Worm (Caenorhabditis elegans) whole organism, L1 larva: ENCODE measurements around the gene K08D8.4.

Experiments used
- C04F5.9 ChIP-seq: sonication (generic microtip); optimal IDR thresholded peaks from 2 replicates; lab custom pipeline; 2016; ENCODE audit warnings: missing genetic modification characterization, missing compliant biosample characterization
- C34B4.2 ChIP-seq: sonication (generic microtip); optimal IDR thresholded peaks from 2 replicates; lab custom pipeline; 2017; ENCODE audit warnings: mild to moderate bottlenecking, missing genetic modification characterization, missing compliant biosample characterization
- Y116A8C.19 ChIP-seq: sonication (generic microtip); optimal IDR thresholded peaks from 2 replicates; lab custom pipeline; 2016; ENCODE audit warnings: missing compliant biosample characterization, missing genetic modification characterization, borderline replicate concordance
- ama-1 ChIP-seq: fragments of 150-350 bp; optimal IDR thresholded peaks from 2 replicates; lab custom pipeline; 2014
- ceh-90 ChIP-seq: sonication (generic microtip); optimal IDR thresholded peaks from 2 replicates; lab custom pipeline; 2016; ENCODE audit warnings: missing genetic modification characterization, missing compliant biosample characterization
- ces-1 ChIP-seq: fragments of 150-350 bp; optimal IDR thresholded peaks from 2 replicates; lab custom pipeline; 2014; ENCODE audit warnings: missing biosample characterization, missing genetic modification reagents, missing genetic modification characterization
- dsc-1 ChIP-seq: sonication (generic microtip); optimal IDR thresholded peaks from 2 replicates; lab custom pipeline; 2016; ENCODE audit warnings: mild to moderate bottlenecking, missing genetic modification characterization, missing compliant biosample characterization
- efl-1 ChIP-seq, 4 experiments: fragments of 150-350 bp; optimal IDR thresholded peaks in 3 of 4; peaks in 1 of 4; 1 replicate in 1 of 4; 2 replicates in 3 of 4; lab custom pipeline; 2014; ENCODE audit warnings: missing biosample characterization in 2 of 4, missing genetic modification characterization in 2 of 4, missing genetic modification reagents in 2 of 4
- efl-3 ChIP-seq: fragments of 200-800 bp; sonication (Bioruptor generic); optimal IDR thresholded peaks from 2 replicates; lab custom pipeline; 2018; ENCODE audit warnings: mild to moderate bottlenecking, missing genetic modification characterization, missing compliant biosample characterization
- egl-27 ChIP-seq, 2 experiments: fragments of 150-350 bp in 1 of 2; sonication (generic microtip); optimal IDR thresholded peaks; 3 replicates each; lab custom pipeline; 2017 to 2018; ENCODE audit warnings: missing biosample characterization in 2 of 2, missing genetic modification characterization in 2 of 2, missing genetic modification reagents in 2 of 2
- elt-2 ChIP-seq: sonication (generic microtip); optimal IDR thresholded peaks from 2 replicates; lab custom pipeline; 2016; ENCODE audit warnings: missing genetic modification characterization, mild to moderate bottlenecking, inconsistent platforms, missing compliant biosample characterization, missing genetic modification reagents
- ets-5 ChIP-seq: fragments of 200-800 bp; sonication (Bioruptor generic); IDR thresholded peaks from 2 replicates; pipeline ENCODE4 v1.3.6; 2022; ENCODE audit warnings: missing genetic modification characterization, missing compliant biosample characterization
- grh-1 ChIP-seq: fragments of 200-800 bp; sonication (Bioruptor generic); IDR thresholded peaks from 2 replicates; pipeline ENCODE4 v1.3.6; 2022; ENCODE audit warnings: missing genetic modification reagents, missing genetic modification characterization, missing compliant biosample characterization
- hpl-2 ChIP-seq: fragments of 150-350 bp; optimal IDR thresholded peaks from 2 replicates; lab custom pipeline; 2014; ENCODE audit warnings: missing biosample characterization, missing genetic modification reagents, missing genetic modification characterization
- irx-1 ChIP-seq: sonication (generic microtip); optimal IDR thresholded peaks from 2 replicates; lab custom pipeline; 2016; ENCODE audit warnings: missing genetic modification characterization, missing compliant biosample characterization
- lin-13 ChIP-seq: fragments of 150-350 bp; optimal IDR thresholded peaks from 2 replicates; lab custom pipeline; 2014; ENCODE audit warnings: missing biosample characterization, missing genetic modification reagents, missing genetic modification characterization
- lin-14 ChIP-seq: fragments of 200-800 bp; sonication (Bioruptor generic); optimal IDR thresholded peaks from 2 replicates; lab custom pipeline; 2018; ENCODE audit warnings: mild to moderate bottlenecking, missing genetic modification characterization, moderate library complexity, missing compliant biosample characterization
- lin-35 ChIP-seq, 2 experiments: fragments of 150-350 bp; optimal IDR thresholded peaks; 2 replicates each; lab custom pipeline; 2014; ENCODE audit warnings: missing biosample characterization in 2 of 2, missing genetic modification characterization in 2 of 2, missing genetic modification reagents in 2 of 2
- lin-39 ChIP-seq: fragments of 150-350 bp; optimal IDR thresholded peaks from 2 replicates; lab custom pipeline; 2014; ENCODE audit warnings: missing biosample characterization, missing genetic modification reagents, missing genetic modification characterization
- mab-9 ChIP-seq: fragments of 200-800 bp; sonication (Bioruptor generic); IDR thresholded peaks from 2 replicates; pipeline ENCODE4 v1.3.6; 2022; ENCODE audit warnings: missing genetic modification reagents, missing genetic modification characterization, missing compliant biosample characterization
- mdl-1 ChIP-seq, 2 experiments: fragments of 150-350 bp; optimal IDR thresholded peaks; 2 replicates each; lab custom pipeline; 2014 to 2017; ENCODE audit warnings: missing biosample characterization in 2 of 2, missing genetic modification characterization in 2 of 2, inconsistent platforms in 1 of 2
- nhr-11 ChIP-seq: fragments of 150-350 bp; optimal IDR thresholded peaks from 2 replicates; lab custom pipeline; 2014; ENCODE audit warnings: missing biosample characterization, missing genetic modification characterization
- nhr-20 ChIP-seq: sonication (generic microtip); optimal IDR thresholded peaks from 2 replicates; lab custom pipeline; 2016; ENCODE audit warnings: mild to moderate bottlenecking, missing genetic modification characterization, missing compliant biosample characterization
- nhr-28 ChIP-seq: fragments of 150-350 bp; optimal IDR thresholded peaks from 2 replicates; lab custom pipeline; 2014; ENCODE audit warnings: missing biosample characterization, missing genetic modification characterization
- nhr-71 ChIP-seq: sonication (generic microtip); optimal IDR thresholded peaks from 2 replicates; lab custom pipeline; 2016; ENCODE audit warnings: mild to moderate bottlenecking, missing genetic modification characterization, moderate library complexity, missing compliant biosample characterization
- nhr-76 ChIP-seq: sonication (generic microtip); optimal IDR thresholded peaks from 2 replicates; lab custom pipeline; 2017; ENCODE audit warnings: missing biosample characterization, missing genetic modification characterization
- nhr-90 ChIP-seq: sonication (generic microtip); optimal IDR thresholded peaks from 2 replicates; lab custom pipeline; 2016; ENCODE audit warnings: mild to moderate bottlenecking, missing genetic modification characterization, missing compliant biosample characterization; ENCODE audit not compliant: poor library complexity
- pax-3 ChIP-seq: fragments of 200-800 bp; sonication (Bioruptor generic); optimal IDR thresholded peaks from 2 replicates; lab custom pipeline; 2018; ENCODE audit warnings: mild to moderate bottlenecking, missing genetic modification characterization, moderate library complexity, missing compliant biosample characterization
- pqm-1 ChIP-seq: sonication (generic microtip); optimal IDR thresholded peaks from 3 replicates; lab custom pipeline; 2017; ENCODE audit warnings: missing biosample characterization, missing genetic modification characterization
- sox-4 ChIP-seq: sonication (generic microtip); optimal IDR thresholded peaks from 2 replicates; lab custom pipeline; 2016; ENCODE audit warnings: missing genetic modification characterization, missing compliant biosample characterization
- sptf-1 ChIP-seq: fragments of 150-350 bp; optimal IDR thresholded peaks from 2 replicates; lab custom pipeline; 2014; ENCODE audit warnings: missing biosample characterization, missing genetic modification characterization
- swsn-7 ChIP-seq: sonication (generic microtip); optimal IDR thresholded peaks from 2 replicates; lab custom pipeline; 2016; ENCODE audit warnings: missing genetic modification characterization, missing compliant biosample characterization
- tbx-2 ChIP-seq: sonication (generic microtip); optimal IDR thresholded peaks from 2 replicates; lab custom pipeline; 2016; ENCODE audit warnings: missing genetic modification characterization, missing compliant biosample characterization
- tlp-1 ChIP-seq: fragments of 150-350 bp; optimal IDR thresholded peaks from 2 replicates; lab custom pipeline; 2014; ENCODE audit warnings: missing biosample characterization, missing genetic modification characterization
- unc-130 ChIP-seq: fragments of 150-350 bp; optimal IDR thresholded peaks from 2 replicates; lab custom pipeline; 2017; ENCODE audit warnings: missing biosample characterization, missing genetic modification characterization, inconsistent platforms
- unc-62 ChIP-seq: fragments of 150-350 bp; optimal IDR thresholded peaks from 2 replicates; lab custom pipeline; 2014; ENCODE audit warnings: missing biosample characterization, missing genetic modification reagents, missing genetic modification characterization
- ztf-11 ChIP-seq, 2 experiments: sonication (generic microtip); optimal IDR thresholded peaks; 2 replicates each; lab custom pipeline; 2016 to 2017; ENCODE audit warnings: missing genetic modification characterization in 2 of 2, missing biosample characterization in 1 of 2, missing compliant biosample characterization in 1 of 2
- ztf-4 ChIP-seq: fragments of 150-350 bp; optimal IDR thresholded peaks from 2 replicates; lab custom pipeline; 2014; ENCODE audit warnings: missing biosample characterization, missing genetic modification characterization

Gene K08D8.4

DNA sequence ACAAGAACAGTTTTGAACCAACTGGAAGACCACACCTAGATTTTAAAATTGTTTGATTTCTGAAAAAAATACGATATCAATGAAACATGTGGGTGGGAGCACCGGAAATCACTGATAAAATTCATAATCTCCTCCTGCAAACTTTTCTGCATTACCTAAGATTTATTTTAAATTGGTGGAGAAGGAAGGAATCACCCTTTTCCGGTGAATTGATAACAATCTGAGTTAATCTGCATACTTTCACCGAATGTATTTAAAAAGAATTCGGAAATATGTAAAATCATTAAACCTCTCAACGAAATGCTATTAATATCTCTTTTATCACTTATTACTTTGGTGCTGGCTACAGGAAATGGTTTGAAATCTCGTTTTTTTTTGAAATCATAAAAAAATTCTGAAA lies 32.8 kb upstream of the K08D8.4 start, which contains the start of gene dct-19:
dct-19 (plus strand) TSS at position 301 of the 400 bp plus-strand sequence.
- no peak for TF ChIP-seq nhr-11 (tag; lab: Kevin White, UChicago)
- no peak for TF ChIP-seq lin-13 (GFP tag; lab: Kevin White, UChicago)
- no peak for TF ChIP-seq unc-62 (GFP tag; lab: Kevin White, UChicago)
- no peak for TF ChIP-seq nhr-76 (tag; lab: Kevin White, UChicago)

DNA sequence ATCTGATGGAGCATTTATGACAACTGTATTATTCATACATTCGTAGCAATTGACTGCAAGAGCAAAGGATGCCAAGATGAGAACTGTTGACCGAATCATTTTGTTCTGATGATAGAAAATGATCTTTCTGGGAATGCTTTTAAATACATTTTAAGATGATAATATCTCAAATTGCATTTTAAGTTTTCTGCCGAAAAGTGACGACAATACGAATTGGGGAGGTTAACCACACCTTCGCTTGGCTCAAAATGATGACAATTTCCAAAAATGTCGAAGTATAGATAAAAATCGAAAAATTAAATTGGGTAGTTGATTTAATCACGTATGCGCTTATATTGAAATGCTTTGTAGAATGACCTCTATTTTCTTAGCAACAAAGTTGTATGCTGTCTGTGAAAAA lies 31.5 kb upstream of the K08D8.4 start, which contains the start of gene dod-24:
dod-24 (minus strand) TSS at position 101 of the 400 bp plus-strand sequence.
- TF ChIP-seq ama-1 (lab: Kevin White, UChicago): no peak
- no peak for TF ChIP-seq ets-5 (GFP tag; lab: Robert Waterston, UW)
- no peak for TF ChIP-seq egl-27 (tag; optimal IDR thresholded peaks at IDR 0.05; lab: Kevin White, UChicago)
- no peak for TF ChIP-seq unc-130 (tag; lab: Kevin White, UChicago)
- no peak for TF ChIP-seq C34B4.2 (tag; lab: Kevin White, UChicago)
- TF ChIP-seq, all 84 proteins: peak for 0

DNA sequence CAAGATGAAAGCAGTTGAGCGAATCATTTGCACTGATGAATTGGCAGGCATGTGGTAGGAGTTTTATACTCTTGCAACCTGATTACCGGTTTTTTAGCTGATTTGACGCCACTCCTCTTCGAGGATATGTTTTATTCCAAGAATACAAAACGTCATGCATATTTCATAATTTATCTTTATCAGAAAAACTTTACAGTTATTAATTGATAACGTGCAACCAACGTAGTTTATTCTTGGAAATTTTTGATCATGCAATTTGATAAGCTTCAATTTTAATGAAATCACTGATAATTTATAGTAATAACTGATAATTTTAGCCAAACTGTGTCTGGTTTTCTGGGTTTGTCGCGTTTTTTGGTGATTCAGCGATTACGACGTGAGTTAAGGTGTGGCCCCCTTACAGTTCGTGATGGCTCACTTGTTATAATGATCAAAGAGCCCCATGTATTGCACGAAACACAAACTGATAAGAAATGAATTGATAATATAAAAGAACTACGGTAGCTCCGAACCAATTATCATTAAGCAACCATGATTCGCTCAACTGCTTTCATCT lies 26.5 kb upstream of the K08D8.4 start, which contains the start of the genes cld-1 and dod-21:
cld-1 (minus strand) TSS at position 51 of the 556 bp plus-strand sequence.
dod-21 (plus strand) TSS at position 518 of the 556 bp plus-strand sequence.
- TF ChIP-seq mab-9 (GFP tag; lab: Robert Waterston, UW) (no peak), pqm-1 (tag; lab: Kevin White, UChicago) (peak; percentile 5), sptf-1 (tag; lab: Kevin White, UChicago) (no peak), tlp-1 (tag; lab: Kevin White, UChicago) (peak; percentile 66), nhr-71 (tag; lab: Kevin White, UChicago) (peak; percentile 40), nhr-20 (peak; percentile 14), nhr-90 (tag; lab: Kevin White, UChicago) (peak; percentile 28), elt-2 (tag; lab: Kevin White, UChicago) (peak; percentile 100)

DNA sequence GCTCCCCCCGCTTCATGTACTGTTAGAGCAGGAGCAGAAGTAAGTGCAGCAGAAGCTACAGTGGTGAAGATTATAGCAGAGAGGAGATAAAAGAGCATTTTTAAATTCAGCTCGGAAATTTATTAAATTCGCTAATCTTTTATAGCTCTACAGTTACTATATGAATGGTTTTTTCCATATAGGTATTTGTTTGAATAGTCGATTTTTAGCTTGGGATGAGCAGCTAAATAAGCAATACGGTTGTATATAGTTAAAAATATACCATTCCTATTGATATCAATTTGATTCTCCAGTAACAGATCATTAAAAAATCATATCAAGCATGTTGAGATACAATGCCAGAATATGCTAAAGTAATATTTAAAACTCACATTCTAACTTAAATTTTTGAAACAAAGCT lies 16.8 kb upstream of the K08D8.4 start, which contains the start of gene srlf-5:
srlf-5 (minus strand) TSS at position 101 of the 400 bp plus-strand sequence.
- TF ChIP-seq lin-14 (GFP tag; lab: Kevin White, UChicago): no peak
- no peak for TF ChIP-seq dsc-1 (tag; lab: Kevin White, UChicago)
- no peak for TF ChIP-seq unc-62 (GFP tag; lab: Kevin White, UChicago)
- no peak for TF ChIP-seq grh-1 (GFP tag; lab: Robert Waterston, UW)
- TF ChIP-seq swsn-7: no peak
- no peak for TF ChIP-seq ceh-90 (tag; lab: Kevin White, UChicago)
- TF ChIP-seq efl-1 (optimal IDR thresholded peaks at IDR 0.05; lab: Kevin White, UChicago): no peak
- TF ChIP-seq efl-1 (GFP tag; optimal IDR thresholded peaks at IDR 0.05 in 1 of 2; lab: Kevin White, UChicago): no peak
- no peak for TF ChIP-seq pax-3
- TF ChIP-seq elt-2 (tag; lab: Kevin White, UChicago): no peak
- no peak for TF ChIP-seq lin-13 (GFP tag; lab: Kevin White, UChicago)

DNA sequence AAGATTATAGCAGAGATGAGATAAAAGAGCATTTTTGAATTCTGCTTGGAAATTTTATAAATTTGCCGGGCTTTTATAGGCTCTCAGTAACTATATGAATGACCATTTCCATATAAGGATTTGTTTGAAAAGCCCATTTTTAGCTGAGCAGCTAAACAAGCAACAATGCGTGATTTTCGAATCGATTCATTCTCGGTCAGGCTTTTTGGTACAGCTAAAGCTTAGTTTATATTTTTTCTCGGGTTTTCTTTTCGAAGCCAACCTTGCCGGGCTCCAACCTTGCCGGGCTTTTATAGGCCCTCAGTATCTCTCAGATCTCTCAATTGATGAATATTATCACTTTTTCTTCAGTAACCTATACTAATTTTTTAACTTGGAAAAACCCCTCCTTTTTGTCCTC lies 14.5 kb upstream of the K08D8.4 start, which contains the start of gene srlf-4:
srlf-4 (minus strand) TSS at position 101 of the 400 bp plus-strand sequence.
- TF ChIP-seq lin-39 (no peak), Y116A8C.19 (tag; lab: Kevin White, UChicago) (no peak), C04F5.9 (tag; lab: Kevin White, UChicago) (no peak), ztf-11 (tag; optimal IDR thresholded peaks at IDR 0.05; lab: Kevin White, UChicago) (no peak), lin-35 (GFP tag; optimal IDR thresholded peaks at IDR 0.05; lab: Kevin White, UChicago) (no peak), dsc-1 (tag; lab: Kevin White, UChicago) (no peak), tbx-2 (no peak), pax-3 (no peak), sox-4 (tag; lab: Kevin White, UChicago) (no peak), nhr-28 (tag; lab: Kevin White, UChicago) (no peak), irx-1 (no peak), hpl-2 (no peak), ces-1 (no peak), efl-3 (GFP tag; lab: Kevin White, UChicago) (no peak), ztf-4 (tag; lab: Kevin White, UChicago) (no peak), mdl-1 (tag; optimal IDR thresholded peaks at IDR 0.05; lab: Kevin White, UChicago) (no peak)
